Worm (Caenorhabditis elegans): Measurements from ENCODE around the gene dpl-1.
A peak's percentile ranks its signal among the peaks of the same experiment; 100 is the strongest.

dpl-1 gene

ce11 chrII:9176523-9176922 lies 6.8 kb downstream of the dpl-1 start:
- TF ChIP-seq flh-1 (GFP tag; optimal IDR thresholded peaks at IDR 0.05) (no peak), mab-5 (tag; optimal IDR thresholded peaks at IDR 0.05) (no peak), ceh-39 (tag; optimal IDR thresholded peaks at IDR 0.05) (no peak), ztf-11 (tag; optimal IDR thresholded peaks at IDR 0.05) (no peak), unc-62 (GFP tag; optimal IDR thresholded peaks at IDR 0.05) (no peak), nhr-237 (tag; optimal IDR thresholded peaks at IDR 0.05) (no peak), pha-4 (tag; optimal IDR thresholded peaks at IDR 0.05) (no peak), nhr-12 (tag; optimal IDR thresholded peaks at IDR 0.05) (no peak), lin-32 (GFP tag; optimal IDR thresholded peaks at IDR 0.05) (no peak), M03D4.4 (tag; optimal IDR thresholded peaks at IDR 0.05) (no peak), drap-1 (GFP tag; optimal IDR thresholded peaks at IDR 0.05) (no peak)

- no peak for TF ChIP-seq mab-5 (tag; optimal IDR thresholded peaks at IDR 0.05)
- peak; percentile 10 for TF ChIP-seq lsy-2 (tag; optimal IDR thresholded peaks at IDR 0.05)
- TF ChIP-seq tbx-8 (GFP tag; optimal IDR thresholded peaks at IDR 0.05), result no peak
- no peak for TF ChIP-seq nhr-237 (tag; optimal IDR thresholded peaks at IDR 0.05)
- no peak for TF ChIP-seq lin-32 (GFP tag; optimal IDR thresholded peaks at IDR 0.05)
- TF ChIP-seq ceh-43 (GFP tag; optimal IDR thresholded peaks at IDR 0.05), result peak; percentile 38
- TF ChIP-seq mep-1 (tag; optimal IDR thresholded peaks at IDR 0.05), result peak; percentile 42
- no peak for TF ChIP-seq unc-120 (tag; optimal IDR thresholded peaks at IDR 0.05; ENCODE audit: poor library complexity, severe bottlenecking)
- peak; percentile 25 for TF ChIP-seq lin-13 (tag; optimal IDR thresholded peaks at IDR 0.05)
- TF ChIP-seq M03D4.4 (tag; optimal IDR thresholded peaks at IDR 0.05), result no peak
- no peak for TF ChIP-seq elt-1 (tag; optimal IDR thresholded peaks at IDR 0.05; ENCODE audit: borderline replicate concordance, insufficient read depth)
- TF ChIP-seq ces-1 (GFP tag; optimal IDR thresholded peaks at IDR 0.05), result peak; percentile 82
Observed at ce11 chrII:9177080-9177479, 7.4 kb downstream of the dpl-1 start, which contains the start of the genes sec-5 and pir-1. TSS of gene sec-5 (minus strand) at chrII:9177152. TSS of gene pir-1 (plus strand) at chrII:9177300.

ce11 chrII:9178811-9179210 lies 9.1 kb downstream of the dpl-1 start:
- TF ChIP-seq ztf-11 (tag; optimal IDR thresholded peaks at IDR 0.05) (no peak), nhr-12 (tag; optimal IDR thresholded peaks at IDR 0.05) (no peak), pha-4 (tag; optimal IDR thresholded peaks at IDR 0.05) (no peak), ceh-83 (GFP tag; optimal IDR thresholded peaks at IDR 0.05) (no peak), cnd-1 (tag; optimal IDR thresholded peaks at IDR 0.05) (no peak), ceh-39 (tag; optimal IDR thresholded peaks at IDR 0.05) (no peak), sem-2 (GFP tag; optimal IDR thresholded peaks at IDR 0.05) (no peak), tbx-8 (GFP tag; optimal IDR thresholded peaks at IDR 0.05) (no peak), nhr-2 (tag; optimal IDR thresholded peaks at IDR 0.05) (no peak), ham-2 (GFP tag; optimal IDR thresholded peaks at IDR 0.05) (no peak)

ce11 chrII:9181155-9181554 lies 11.4 kb downstream of the dpl-1 start:
- TF ChIP-seq ces-1 (GFP tag; optimal IDR thresholded peaks at IDR 0.05), result no peak
- no peak for TF ChIP-seq ham-2 (GFP tag; optimal IDR thresholded peaks at IDR 0.05)
- no peak for TF ChIP-seq mep-1 (tag; optimal IDR thresholded peaks at IDR 0.05)
- TF ChIP-seq ceh-43 (GFP tag; optimal IDR thresholded peaks at IDR 0.05), result no peak
- TF ChIP-seq flh-1 (GFP tag; optimal IDR thresholded peaks at IDR 0.05), result no peak
- TF ChIP-seq unc-62 (GFP tag; optimal IDR thresholded peaks at IDR 0.05), result no peak
- no peak for TF ChIP-seq blmp-1 (tag; optimal IDR thresholded peaks at IDR 0.05)
- no peak for TF ChIP-seq nhr-12 (tag; optimal IDR thresholded peaks at IDR 0.05)
- no peak for TF ChIP-seq sptf-1 (tag; optimal IDR thresholded peaks at IDR 0.05)
- no peak for TF ChIP-seq sem-2 (GFP tag; optimal IDR thresholded peaks at IDR 0.05)
- TF ChIP-seq M03D4.4 (tag; optimal IDR thresholded peaks at IDR 0.05), result no peak
- no peak for TF ChIP-seq mab-5 (tag; optimal IDR thresholded peaks at IDR 0.05)
- TF ChIP-seq elt-3 (tag; optimal IDR thresholded peaks at IDR 0.05), result no peak
- no peak for TF ChIP-seq tbx-8 (GFP tag; optimal IDR thresholded peaks at IDR 0.05)
- no peak for TF ChIP-seq ceh-83 (GFP tag; optimal IDR thresholded peaks at IDR 0.05)
- no peak for TF ChIP-seq unc-39 (tag; optimal IDR thresholded peaks at IDR 0.05)
- TF ChIP-seq cnd-1 (tag; optimal IDR thresholded peaks at IDR 0.05), result no peak
- no peak for TF ChIP-seq lin-32 (GFP tag; optimal IDR thresholded peaks at IDR 0.05)

ce11 chrII:9185915-9186314 lies 16.2 kb downstream of the dpl-1 start:
- peak; percentile 53 for TF ChIP-seq pha-4 (tag; optimal IDR thresholded peaks at IDR 0.05)
- no peak for TF ChIP-seq elt-3 (tag; optimal IDR thresholded peaks at IDR 0.05)

ce11 chrII:9188380-9188779 lies 18.7 kb downstream of the dpl-1 start, which contains the start of gene sym-2:
TSS of gene sym-2 (minus strand) at chrII:9188480.
- no peak for TF ChIP-seq elt-3 (tag; optimal IDR thresholded peaks at IDR 0.05)
- no peak for TF ChIP-seq ceh-83 (GFP tag; optimal IDR thresholded peaks at IDR 0.05)
- TF ChIP-seq flh-1 (GFP tag; optimal IDR thresholded peaks at IDR 0.05), result no peak
- no peak for TF ChIP-seq lsy-2 (tag; optimal IDR thresholded peaks at IDR 0.05)
- TF ChIP-seq lin-32 (GFP tag; optimal IDR thresholded peaks at IDR 0.05), result no peak
- TF ChIP-seq lin-13 (tag; optimal IDR thresholded peaks at IDR 0.05), result no peak
